Fruit fly (Drosophila melanogaster) whole organism, embryonic: Measurements from ENCODE around the gene Gcna.

Source experiments
- Aef1 ChIP-seq: fragments of 200-800 bp; sonication (Bioruptor generic); IDR thresholded peaks from 3 replicates; pipeline ENCODE4 v1.3.6; 2022; ENCODE audit warnings: missing biosample characterization, missing genetic modification characterization
- Blimp-1 ChIP-seq: fragments of 200-800 bp; sonication (Bioruptor generic); optimal IDR thresholded peaks from 3 replicates; lab custom pipeline; 2018; ENCODE audit warnings: missing biosample characterization, missing genetic modification characterization, mild to moderate bottlenecking, moderate library complexity, missing genetic modification reagents
- CG10321 ChIP-seq: fragments of 200-800 bp; sonication (Bioruptor generic); IDR thresholded peaks from 2 replicates; pipeline ENCODE4 v1.3.6; 2022; ENCODE audit warnings: missing biosample characterization, missing genetic modification characterization
- CG10366 ChIP-seq: fragments of 200-800 bp; sonication (Bioruptor generic); IDR thresholded peaks from 2 replicates; pipeline ENCODE4 v1.3.6; 2022; ENCODE audit warnings: missing biosample characterization, missing genetic modification characterization
- CG11504 ChIP-seq: fragments of 200-800 bp; sonication (Bioruptor generic); optimal IDR thresholded peaks from 3 replicates; lab custom pipeline; 2019; ENCODE audit warnings: missing biosample characterization, mild to moderate bottlenecking, missing genetic modification characterization, moderate library complexity
- CG11723 ChIP-seq: fragments of 200-800 bp; sonication (Bioruptor generic); optimal IDR thresholded peaks from 2 replicates; lab custom pipeline; 2017; ENCODE audit warnings: missing biosample characterization, mild to moderate bottlenecking, missing genetic modification characterization
- CG12299 ChIP-seq: fragments of 200-800 bp; sonication (Bioruptor generic); optimal IDR thresholded peaks from 2 replicates; lab custom pipeline; 2018; ENCODE audit warnings: missing biosample characterization, mild to moderate bottlenecking, missing genetic modification characterization
- CG12744 ChIP-seq: fragments of 200-800 bp; sonication (Bioruptor generic); optimal IDR thresholded peaks from 2 replicates; lab custom pipeline; 2016; ENCODE audit warnings: missing biosample characterization, missing genetic modification characterization
- CG12942 ChIP-seq: fragments of 200-800 bp; sonication (Bioruptor generic); optimal IDR thresholded peaks from 3 replicates; lab custom pipeline; 2016; ENCODE audit warnings: missing biosample characterization, missing genetic modification characterization
- CG13894 ChIP-seq: fragments of 200-800 bp; sonication (Bioruptor generic); optimal IDR thresholded peaks from 3 replicates; lab custom pipeline; 2018; ENCODE audit warnings: missing biosample characterization, mild to moderate bottlenecking, missing genetic modification characterization, moderate library complexity
- CG15073 ChIP-seq: fragments of 200-800 bp; sonication (Bioruptor generic); optimal IDR thresholded peaks from 2 replicates; lab custom pipeline; 2016; ENCODE audit warnings: missing biosample characterization, missing genetic modification characterization
- CG1603 ChIP-seq: fragments of 200-800 bp; sonication (Bioruptor generic); optimal IDR thresholded peaks from 2 replicates; lab custom pipeline; 2019; ENCODE audit warnings: missing biosample characterization, mild to moderate bottlenecking, missing genetic modification characterization, moderate library complexity
- CG17385 ChIP-seq: fragments of 200-800 bp; sonication (Bioruptor generic); optimal IDR thresholded peaks from 3 replicates; lab custom pipeline; 2018; ENCODE audit warnings: missing biosample characterization, mild to moderate bottlenecking, missing genetic modification characterization
- CG1832 ChIP-seq: fragments of 200-800 bp; sonication (Bioruptor generic); optimal IDR thresholded peaks from 2 replicates; lab custom pipeline; 2017; ENCODE audit warnings: missing biosample characterization, mild to moderate bottlenecking, missing genetic modification characterization, inconsistent platforms
- CG30020 ChIP-seq: fragments of 200-800 bp; optimal IDR thresholded peaks from 2 replicates; lab custom pipeline; 2019; ENCODE audit warnings: missing biosample characterization, mild to moderate bottlenecking, missing genetic modification characterization, moderate library complexity
- CG32767 ChIP-seq: fragments of 200-800 bp; sonication (Bioruptor generic); IDR thresholded peaks from 2 replicates; pipeline ENCODE4 v1.3.6; 2022; ENCODE audit warnings: missing biosample characterization, missing genetic modification characterization
- CG42726 ChIP-seq: fragments of 200-800 bp; sonication (Bioruptor generic); IDR thresholded peaks from 2 replicates; pipeline ENCODE4 v1.3.6; 2022; ENCODE audit warnings: missing biosample characterization, missing genetic modification characterization; ENCODE audit not compliant: partially characterized antibody
- CG4360 ChIP-seq: fragments of 200-800 bp; sonication (Bioruptor generic); IDR thresholded peaks from 2 replicates; pipeline ENCODE4 v1.3.6; 2022; ENCODE audit warnings: missing biosample characterization, missing genetic modification characterization
- CG4617 ChIP-seq: fragments of 200-800 bp; sonication (Bioruptor generic); optimal IDR thresholded peaks from 3 replicates; lab custom pipeline; 2016; ENCODE audit warnings: missing biosample characterization, missing genetic modification characterization, borderline replicate concordance
- CG7963 ChIP-seq: fragments of 200-800 bp; sonication (Bioruptor generic); IDR thresholded peaks from 3 replicates; pipeline ENCODE4 v1.3.6; 2022; ENCODE audit warnings: missing biosample characterization, missing genetic modification characterization; ENCODE audit not compliant: partially characterized antibody
- Drgx ChIP-seq: fragments of 200-800 bp; sonication (Bioruptor generic); IDR thresholded peaks from 2 replicates; pipeline ENCODE4 v1.3.6; 2022; ENCODE audit warnings: missing biosample characterization, missing genetic modification characterization
- ERR ChIP-seq: fragments of 200-800 bp; sonication (Bioruptor generic); optimal IDR thresholded peaks from 2 replicates; lab custom pipeline; 2016; ENCODE audit warnings: missing biosample characterization, missing genetic modification characterization
- Hsf ChIP-seq: fragments of 200-800 bp; sonication (Bioruptor generic); optimal IDR thresholded peaks from 3 replicates; lab custom pipeline; 2016; ENCODE audit warnings: missing biosample characterization, missing genetic modification characterization
- Kr ChIP-seq: fragments of 200-800 bp; sonication (Bioruptor generic); optimal IDR thresholded peaks from 2 replicates; lab custom pipeline; 2017; ENCODE audit warnings: missing biosample characterization, mild to moderate bottlenecking, missing genetic modification characterization
- Med ChIP-seq: fragments of 200-800 bp; sonication (Bioruptor generic); peaks from one replicate; lab custom pipeline; 2016; ENCODE audit warnings: missing biosample characterization, missing genetic modification characterization, mild to moderate bottlenecking, inconsistent platforms, moderate library complexity
- Mrtf ChIP-seq: fragments of 200-800 bp; sonication (Bioruptor generic); IDR thresholded peaks from 3 replicates; pipeline ENCODE4 v1.3.6; 2022; ENCODE audit warnings: missing biosample characterization, missing genetic modification characterization
- Optix ChIP-seq: fragments of 200-800 bp; sonication (Bioruptor generic); IDR thresholded peaks from 3 replicates; pipeline ENCODE4 v1.3.6; 2022; ENCODE audit warnings: missing biosample characterization, missing genetic modification characterization
- Ptx1 ChIP-seq: fragments of 200-800 bp; sonication (Bioruptor generic); IDR thresholded peaks from 2 replicates; pipeline ENCODE4 v1.3.6; 2022; ENCODE audit warnings: missing biosample characterization, missing genetic modification characterization
- Sin3A ChIP-seq: fragments of >200 bp; optimal IDR thresholded peaks from 2 replicates; lab custom pipeline; 2018
- Tbp ChIP-seq: fragments of >200 bp; optimal IDR thresholded peaks from 2 replicates; lab custom pipeline; 2018; ENCODE audit warnings: missing biosample characterization, missing genetic modification characterization
- YL-1 ChIP-seq: fragments of 200-800 bp; sonication (Bioruptor generic); optimal IDR thresholded peaks from 3 replicates; lab custom pipeline; 2017; ENCODE audit warnings: missing biosample characterization, mild to moderate bottlenecking, missing genetic modification characterization
- bsh ChIP-seq, 2 experiments: fragments of 200-800 bp; sonication (Bioruptor generic); optimal IDR thresholded peaks; 2 replicates each; lab custom pipeline; 2017 to 2018; ENCODE audit warnings: mild to moderate bottlenecking in 2 of 2, missing biosample characterization in 2 of 2, missing genetic modification characterization in 2 of 2, moderate library complexity in 1 of 2
- chinmo ChIP-seq: fragments of 200-800 bp; sonication (Bioruptor generic); IDR thresholded peaks from 4 replicates; pipeline ENCODE4 v1.3.6; 2022; ENCODE audit warnings: missing biosample characterization, missing genetic modification characterization; ENCODE audit not compliant: partially characterized antibody
- ci ChIP-seq: fragments of 200-800 bp; sonication (Bioruptor generic); IDR thresholded peaks from 3 replicates; pipeline ENCODE4 v1.3.6; 2022; ENCODE audit warnings: missing biosample characterization, missing genetic modification characterization
- dan ChIP-seq: fragments of 200-800 bp; sonication (Bioruptor generic); IDR thresholded peaks from 2 replicates; pipeline ENCODE4 v1.3.6; 2022; ENCODE audit warnings: missing biosample characterization, missing genetic modification characterization
- dm ChIP-seq: fragments of 200-800 bp; sonication (Bioruptor generic); optimal IDR thresholded peaks from 3 replicates; lab custom pipeline; 2016; ENCODE audit warnings: missing biosample characterization, missing genetic modification characterization
- grau ChIP-seq: fragments of 200-800 bp; optimal IDR thresholded peaks from 3 replicates; lab custom pipeline; 2019; ENCODE audit warnings: missing biosample characterization, mild to moderate bottlenecking, missing genetic modification characterization, moderate library complexity
- knrl ChIP-seq: fragments of 200-800 bp; sonication (Bioruptor generic); IDR thresholded peaks from 3 replicates; pipeline ENCODE4 v1.3.6; 2022; ENCODE audit warnings: missing biosample characterization, missing genetic modification characterization; ENCODE audit not compliant: partially characterized antibody
- lilli ChIP-seq: fragments of 200-800 bp; sonication (Bioruptor generic); optimal IDR thresholded peaks from 3 replicates; lab custom pipeline; 2016; ENCODE audit warnings: missing biosample characterization, missing genetic modification characterization
- lola ChIP-seq, 3 experiments: fragments of >200 bp in 2 of 3; fragments of 200-800 bp in 1 of 3; sonication (Bioruptor generic) in 1 of 3; optimal IDR thresholded peaks; 2 replicates each; lab custom pipeline; 2017 to 2019; ENCODE audit warnings: missing biosample characterization in 3 of 3, missing genetic modification characterization in 3 of 3, mild to moderate bottlenecking in 1 of 3, moderate library complexity in 1 of 3
- p53 ChIP-seq: fragments of 200-800 bp; sonication (Bioruptor generic); optimal IDR thresholded peaks from 2 replicates; lab custom pipeline; 2016; ENCODE audit warnings: missing biosample characterization, missing genetic modification characterization
- prd ChIP-seq, 3 experiments: fragments of >200 bp in 2 of 3; fragments of 200-800 bp in 1 of 3; sonication (Bioruptor generic) in 1 of 3; optimal IDR thresholded peaks in 2 of 3; IDR thresholded peaks in 1 of 3; 2 replicates in 2 of 3; 3 replicates in 1 of 3; pipeline versions ENCODE4 v1.3.6 to Lab custom; 2017 to 2022; ENCODE audit warnings: missing biosample characterization in 1 of 3, missing genetic modification characterization in 1 of 3
- ro ChIP-seq: fragments of 200-800 bp; sonication (Bioruptor generic); IDR thresholded peaks from 2 replicates; pipeline ENCODE4 v1.3.6; 2022; ENCODE audit warnings: missing biosample characterization, missing genetic modification characterization
- row ChIP-seq: fragments of 200-800 bp; sonication (Bioruptor generic); IDR thresholded peaks from 3 replicates; pipeline ENCODE4 v1.3.6; 2022; ENCODE audit warnings: missing biosample characterization, missing genetic modification characterization
- sc ChIP-seq, 3 experiments: fragments of >200 bp in 2 of 3; fragments of 200-800 bp in 1 of 3; sonication (Bioruptor generic) in 1 of 3; optimal IDR thresholded peaks; 2 replicates in 2 of 3; 3 replicates in 1 of 3; lab custom pipeline; 2017; ENCODE audit warnings: mild to moderate bottlenecking in 1 of 3, missing biosample characterization in 1 of 3, missing genetic modification characterization in 1 of 3, missing genetic modification reagents in 1 of 3
- sens ChIP-seq: fragments of 200-800 bp; sonication (Bioruptor generic); peaks from one replicate; lab custom pipeline; 2016; ENCODE audit warnings: missing biosample characterization, missing genetic modification characterization
- ssp ChIP-seq: fragments of 200-800 bp; sonication (Bioruptor generic); IDR thresholded peaks from 2 replicates; pipeline ENCODE4 v1.3.6; 2022; ENCODE audit warnings: missing biosample characterization, missing genetic modification characterization
- zfh1 ChIP-seq: fragments of 200-800 bp; sonication (Bioruptor generic); IDR thresholded peaks from 3 replicates; pipeline ENCODE4 v1.3.6; 2022; ENCODE audit warnings: missing biosample characterization, missing genetic modification characterization

Gene Gcna

DNA sequence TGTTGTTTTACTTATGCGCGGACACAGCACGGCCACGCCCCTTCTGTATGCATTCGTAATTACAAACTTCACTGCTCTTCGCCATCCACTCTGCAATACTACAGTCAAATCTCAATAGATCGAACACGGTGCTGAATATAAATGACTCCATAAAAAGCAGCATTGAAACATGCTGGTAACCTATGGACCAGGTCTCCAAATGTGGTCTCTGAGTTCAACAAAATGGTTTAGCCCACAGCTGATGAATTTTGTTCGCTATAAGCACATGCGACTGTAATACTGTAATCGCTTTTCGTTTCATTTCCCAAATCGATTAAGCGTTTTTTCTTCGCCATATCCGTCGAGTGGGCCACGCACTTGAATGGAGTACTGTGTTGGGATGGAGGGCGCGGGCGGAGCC is 31.7 kb upstream of the Gcna start:
- TF ChIP-seq prd (optimal IDR thresholded peaks at IDR 0.05; lab: Kevin White, UChicago) (no peak), prd (GFP tag; IDR thresholded peaks at IDR 0.05; lab: Robert Waterston, UW) (peak; percentile 37; the same call in 1 of the 3 replicates), lilli (GFP tag; lab: Kevin White, UChicago) (peak; percentile 8), Ptx1 (GFP tag; lab: Robert Waterston, UW) (no peak), Med (peak; percentile 40), sens (GFP tag; lab: Kevin White, UChicago) (peak; percentile 6), CG11504 (peak; percentile 4), grau (tag; lab: Kevin White, UChicago) (peak; percentile 67), CG1603 (peak; percentile 24), Drgx (GFP tag; lab: Robert Waterston, UW) (peak; percentile 27; the same call in 1 of the 2 replicates), ssp (no peak), Optix (GFP tag; lab: Robert Waterston, UW) (no peak), Tbp (GFP tag; lab: Kevin White, UChicago) (no peak), CG10366 (GFP tag; lab: Robert Waterston, UW) (peak; percentile 20; the same call in 1 of the 2 replicates), row (peak; percentile 24; the same call in 1 of the 3 replicates)
- TF ChIP-seq, all 482 proteins: peak for 10

DNA sequence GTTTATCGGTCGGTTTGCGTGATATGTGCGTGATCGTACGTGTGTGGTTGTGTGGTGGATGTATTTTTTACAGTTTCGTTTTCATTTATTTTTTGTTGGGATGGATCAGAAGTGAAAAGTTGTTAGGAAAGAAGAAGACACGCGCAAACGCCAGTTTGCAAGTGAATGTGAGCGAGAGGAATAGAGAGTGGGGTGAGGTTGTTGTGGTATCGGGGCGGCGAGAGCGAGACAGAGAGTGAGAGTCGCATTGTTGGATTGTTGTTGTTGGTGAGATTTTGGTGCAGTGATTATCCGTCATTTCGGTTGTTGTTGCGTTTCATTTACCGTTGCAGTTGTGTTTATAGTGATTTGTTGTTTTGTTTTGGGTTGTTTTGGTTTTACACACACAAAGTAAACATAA is 27.9 kb upstream of the Gcna start:
- TF ChIP-seq dm (GFP tag; lab: Kevin White, UChicago) (no peak), CG1832 (GFP tag; lab: Kevin White, UChicago) (peak; percentile 64), sens (GFP tag; lab: Kevin White, UChicago) (peak; percentile 47), Kr (GFP tag; lab: Kevin White, UChicago) (no peak), CG10321 (GFP tag; lab: Robert Waterston, UW) (peak; percentile 38; the same call in 1 of the 2 replicates), CG13894 (tag; lab: Kevin White, UChicago) (no peak), chinmo (GFP tag; lab: Robert Waterston, UW) (0 out of 4 replicates have a peak, but pooled peaks have one; percentile 18), CG4360 (GFP tag; lab: Robert Waterston, UW) (peak; percentile 87), bsh (GFP tag; optimal IDR thresholded peaks at IDR 0.05; lab: Kevin White, UChicago) (no peak), Aef1 (GFP tag; lab: Robert Waterston, UW) (peak; percentile 18; the same call in 1 of the 3 replicates), CG12299 (tag; lab: Kevin White, UChicago) (no peak), YL-1 (GFP tag; lab: Kevin White, UChicago) (peak; percentile 11), Blimp-1 (peak; percentile 13), CG17385 (GFP tag; lab: Kevin White, UChicago) (peak; percentile 72), Mrtf (GFP tag; lab: Robert Waterston, UW) (no peak), ERR (no peak), ro (no peak)

DNA sequence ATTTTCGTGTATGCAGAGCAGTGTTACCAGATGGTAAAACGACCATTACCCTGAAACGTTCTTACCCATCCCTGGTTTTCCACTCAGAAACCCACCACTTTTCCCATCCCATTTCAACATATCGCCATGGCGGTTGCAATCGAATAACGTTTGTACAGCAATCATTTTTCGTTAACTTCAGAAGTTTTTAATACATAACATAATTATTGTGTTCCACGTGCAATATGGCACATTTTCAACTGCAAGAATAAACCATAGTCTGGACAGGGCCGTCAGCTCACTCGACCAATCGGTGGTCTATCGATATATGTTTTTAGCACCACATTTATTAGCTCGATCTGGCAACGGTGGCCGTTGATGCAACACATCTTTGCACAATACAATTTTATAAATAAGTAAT is 24.3 kb upstream of the Gcna start, which contains the start of the genes trr and mRpL16:
Gene trr (minus strand): TSS at position 25 of the 400 bp plus-strand sequence.
Gene mRpL16 (plus strand): TSS at position 331 of the 400 bp plus-strand sequence.
- peak; percentile 97 for TF ChIP-seq Sin3A (lab: Kevin White, UChicago)
- peak in 1 of 3 experiments; percentile 40 for TF ChIP-seq lola (GFP tag; optimal IDR thresholded peaks at IDR 0.05; lab: Kevin White, UChicago)
- no peak for TF ChIP-seq dan
- no peak for TF ChIP-seq CG42726 (GFP tag; lab: Robert Waterston, UW)
- TF ChIP-seq CG32767 (GFP tag; lab: Robert Waterston, UW): no peak
- TF ChIP-seq CG15073: no peak
- peak; percentile 6 for TF ChIP-seq CG12942 (GFP tag; lab: Kevin White, UChicago)
- TF ChIP-seq CG11723 (GFP tag; lab: Kevin White, UChicago): no peak
- peak; percentile 18 for TF ChIP-seq Hsf (GFP tag; lab: Kevin White, UChicago)
- peak; percentile 40; the same call in 1 of the 3 replicates for TF ChIP-seq CG7963
- TF ChIP-seq CG12744 (GFP tag; lab: Kevin White, UChicago): no peak
- TF ChIP-seq sc (optimal IDR thresholded peaks at IDR 0.05; lab: Kevin White, UChicago): no peak
- TF ChIP-seq sc (GFP tag; optimal IDR thresholded peaks at IDR 0.05; lab: Kevin White, UChicago): no peak
- peak; percentile 43; the same call in 1 of the 3 replicates for TF ChIP-seq zfh1 (GFP tag; lab: Robert Waterston, UW)
- no peak for TF ChIP-seq p53 (GFP tag; lab: Kevin White, UChicago)
- TF ChIP-seq ci (GFP tag; lab: Robert Waterston, UW): 0 out of 3 replicates have a peak, but pooled peaks have one; percentile 43
- TF ChIP-seq CG30020 (tag; lab: Kevin White, UChicago): peak; percentile 93
- peak; percentile 80 for TF ChIP-seq knrl
- peak; percentile 37 for TF ChIP-seq CG4617 (GFP tag; lab: Kevin White, UChicago)
